Fruit fly (Drosophila melanogaster) whole organism, larva: ENCODE results near the gene CG32087.
A peak's percentile ranks its signal among the peaks of the same experiment; 100 is the strongest.

Experiments used
- noc ChIP-seq: fragments of 200-800 bp; sonication (Bioruptor generic); optimal IDR thresholded peaks from 3 replicates; lab custom pipeline; 2019; ENCODE audit warnings: missing biosample characterization, mild to moderate bottlenecking, missing genetic modification characterization, moderate library complexity

Gene CG32087

dm6 chr3L:11772057-11772456, 40.1 kb downstream of the CG32087 start, which contains the start of gene Muc68D:
Gene Muc68D (minus strand): TSS chr3L:11772157.
- TF ChIP-seq noc (tag; lab: Kevin White, UChicago), result no peak

- peak; percentile 20 for TF ChIP-seq noc (tag; lab: Kevin White, UChicago)
These were observed 40.7 kb downstream of the CG32087 start for dm6 chr3L:11772608-11773017.

- TF ChIP-seq noc (tag; lab: Kevin White, UChicago), result no peak
These were observed 41.9 kb downstream of the CG32087 start for dm6 chr3L:11773796-11774195.

- TF ChIP-seq noc (tag; lab: Kevin White, UChicago), result no peak
These were observed 42.5 kb downstream of the CG32087 start, which contains the start of gene Tim13 for dm6 chr3L:11774401-11774800. Gene Tim13 (minus strand): TSS chr3L:11774501.

dm6 chr3L:11776731-11777130, 44.8 kb downstream of the CG32087 start, which contains the start of gene CG14131:
Gene CG14131 (plus strand): TSS chr3L:11777073.
- TF ChIP-seq noc (tag; lab: Kevin White, UChicago), result no peak

dm6 chr3L:11777348-11777958, 45.5 kb downstream of the CG32087 start:
- TF ChIP-seq noc (tag; lab: Kevin White, UChicago), result no peak
